Fruit fly (Drosophila melanogaster): ENCODE measurements around the gene alpha-Man-IIa.

DNA sequence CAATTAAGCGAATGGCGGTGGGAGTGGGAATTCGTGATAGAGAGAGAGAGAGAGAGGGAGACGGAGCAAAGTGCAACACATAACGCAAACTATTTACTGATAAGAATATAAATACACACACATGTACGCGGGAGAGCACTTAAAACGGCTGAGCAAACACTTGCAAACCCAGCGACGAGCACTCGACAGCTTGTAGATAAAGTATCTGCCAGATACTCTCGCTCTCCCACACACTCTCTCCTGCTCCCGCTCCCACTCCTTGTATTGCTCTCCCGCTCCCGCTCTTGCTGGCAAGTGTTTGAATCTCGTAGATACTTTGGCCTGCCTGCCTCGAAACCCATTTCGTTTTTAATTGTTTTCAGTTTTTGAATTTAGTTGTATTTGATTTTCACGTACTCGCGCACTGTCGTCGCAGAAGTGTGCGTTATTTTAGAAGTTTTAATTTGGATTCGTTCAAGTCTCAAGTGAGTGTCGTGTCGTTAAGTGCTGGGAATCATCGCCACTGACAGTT is 15.9 kb downstream of the alpha-Man-IIa start:
- TF ChIP-seq cyc (GFP tag; optimal IDR thresholded peaks at IDR 0.05) = no peak
- peak; percentile 70 for TF ChIP-seq CG16779 (tag; optimal IDR thresholded peaks at IDR 0.05)
- no peak for TF ChIP-seq Hr39 (GFP tag; optimal IDR thresholded peaks at IDR 0.05)
- TF ChIP-seq Gug (GFP tag; IDR thresholded peaks at IDR 0.05) = 0 out of 2 replicates have a peak, but pooled peaks have one; percentile 20
- no peak for TF ChIP-seq Hr4 (GFP tag; optimal IDR thresholded peaks at IDR 0.05)
- TF ChIP-seq CG31627 (GFP tag; optimal IDR thresholded peaks at IDR 0.05) = no peak
- peak; percentile 41 for TF ChIP-seq Sox102F (GFP tag; optimal IDR thresholded peaks at IDR 0.05)
- TF ChIP-seq OdsH (GFP tag; optimal IDR thresholded peaks at IDR 0.05) = no peak
- no peak for TF ChIP-seq CG8319 (GFP tag; optimal IDR thresholded peaks at IDR 0.05)
- TF ChIP-seq CG6792 (GFP tag; optimal IDR thresholded peaks at IDR 0.05) = no peak
